Worm (Caenorhabditis elegans): ENCODE data around the gene adr-2.

adr-2 gene

ce11 chrIII:7216924-7217521, 15.7 kb downstream of the adr-2 start:
- peak; percentile 82 for TF ChIP-seq nhr-11 (tag; optimal IDR thresholded peaks at IDR 0.05)
- TF ChIP-seq duxl-1 (tag; optimal IDR thresholded peaks at IDR 0.05; ENCODE audit: poor library complexity), result no peak
- peak in 1 of 2 experiments; percentile 95 for TF ChIP-seq daf-16 (GFP tag; optimal IDR thresholded peaks at IDR 0.05)
- no peak for TF ChIP-seq daf-16 (tag; optimal IDR thresholded peaks at IDR 0.05)
- peak; percentile 84 for TF ChIP-seq aha-1 (tag)
- peak; percentile 68 for TF ChIP-seq hlh-30 (tag; optimal IDR thresholded peaks at IDR 0.05; ENCODE audit: insufficient read depth)
- TF ChIP-seq ceh-20 (GFP tag; IDR thresholded peaks at IDR 0.05), result 0 out of 2 replicates have a peak, but pooled peaks have one; percentile 48
- TF ChIP-seq unc-62 (GFP tag; optimal IDR thresholded peaks at IDR 0.05 in 1 of 2), result peak in 1 of 2 experiments; percentile 68
- TF ChIP-seq unc-62 (tag; optimal IDR thresholded peaks at IDR 0.05), result no peak
- TF ChIP-seq lsy-2 (tag; optimal IDR thresholded peaks at IDR 0.05), result peak in 1 of 2 experiments; percentile 18
- no peak for TF ChIP-seq nhr-102 (tag; optimal IDR thresholded peaks at IDR 0.05)
- peak; percentile 68 for TF ChIP-seq hlh-11 (tag; optimal IDR thresholded peaks at IDR 0.05)
- TF ChIP-seq unc-130 (GFP tag; optimal IDR thresholded peaks at IDR 0.05), result no peak
- TF ChIP-seq mdl-1 (tag; optimal IDR thresholded peaks at IDR 0.05), result peak in 1 of 2 experiments; percentile 0
- TF ChIP-seq nhr-28 (tag; optimal IDR thresholded peaks at IDR 0.05), result peak; percentile 5

- TF ChIP-seq php-3 (GFP tag; IDR thresholded peaks at IDR 0.05) (no peak), ces-1 (GFP tag; optimal IDR thresholded peaks at IDR 0.05) (no peak)
Observed at ce11 chrIII:7216226-7216625, 16.5 kb downstream of the adr-2 start, which contains the start of gene R151.1. Gene R151.1 (plus strand): TSS chrIII:7216526.

- TF ChIP-seq unc-62 (GFP tag; optimal IDR thresholded peaks at IDR 0.05 in 1 of 2) (peak in 1 of 2 experiments; percentile 54), unc-62 (tag; optimal IDR thresholded peaks at IDR 0.05) (no peak), T26A8.4 (GFP tag; IDR thresholded peaks at IDR 0.05) (no peak)
Observed at ce11 chrIII:7215532-7215931, 17.1 kb downstream of the adr-2 start.

ce11 chrIII:7212028-7212427, 20.7 kb downstream of the adr-2 start:
- TF ChIP-seq dpl-1 (GFP tag; optimal IDR thresholded peaks at IDR 0.05) (no peak), nhr-77 (tag; optimal IDR thresholded peaks at IDR 0.05) (no peak), F44E2.7 (GFP tag; IDR thresholded peaks at IDR 0.05) (no peak), dmd-9 (GFP tag; IDR thresholded peaks at IDR 0.05) (no peak), hif-1 (tag; optimal IDR thresholded peaks at IDR 0.05) (no peak), pqm-1 (tag; optimal IDR thresholded peaks at IDR 0.05) (peak; percentile 55), vab-7 (GFP tag; IDR thresholded peaks at IDR 0.05) (no peak), dve-1 (tag; optimal IDR thresholded peaks at IDR 0.05; ENCODE audit: insufficient read depth) (no peak), nhr-76 (tag; optimal IDR thresholded peaks at IDR 0.05) (no peak), daf-16 (GFP tag; optimal IDR thresholded peaks at IDR 0.05) (no peak), daf-16 (tag; optimal IDR thresholded peaks at IDR 0.05) (peak; percentile 29), ceh-44 (GFP tag; IDR thresholded peaks at IDR 0.05) (no peak), ztf-11 (tag; optimal IDR thresholded peaks at IDR 0.05) (no peak), sdz-12 (GFP tag; optimal IDR thresholded peaks at IDR 0.05) (no peak), hlh-11 (tag; optimal IDR thresholded peaks at IDR 0.05) (peak; percentile 31), gei-8 (GFP tag; optimal IDR thresholded peaks at IDR 0.05) (no peak), ces-1 (GFP tag; optimal IDR thresholded peaks at IDR 0.05) (no peak), jun-1 (tag; optimal IDR thresholded peaks at IDR 0.05) (no peak), zip-2 (tag; optimal IDR thresholded peaks at IDR 0.05) (no peak), D1046.2 (GFP tag; IDR thresholded peaks at IDR 0.05) (no peak), F37D6.2 (tag; optimal IDR thresholded peaks at IDR 0.05) (no peak), madf-5 (GFP tag; IDR thresholded peaks at IDR 0.05) (no peak), nhr-28 (tag; optimal IDR thresholded peaks at IDR 0.05) (peak; percentile 36), nhr-111 (GFP tag; optimal IDR thresholded peaks at IDR 0.05) (no peak), daf-8 (GFP tag; IDR thresholded peaks at IDR 0.05) (no peak), Y75B8A.6 (GFP tag; IDR thresholded peaks at IDR 0.05) (no peak), nhr-237 (tag; optimal IDR thresholded peaks at IDR 0.05) (no peak), nhr-11 (tag; optimal IDR thresholded peaks at IDR 0.05) (no peak), unc-62 (GFP tag; optimal IDR thresholded peaks at IDR 0.05 in 1 of 2) (peak in 1 of 2 experiments; percentile 61), unc-62 (tag; optimal IDR thresholded peaks at IDR 0.05) (no peak), R02D3.7 (tag; optimal IDR thresholded peaks at IDR 0.05) (no peak), unc-39 (tag; optimal IDR thresholded peaks at IDR 0.05) (no peak), nhr-6 (tag; optimal IDR thresholded peaks at IDR 0.05) (no peak), dmd-6 (GFP tag; IDR thresholded peaks at IDR 0.05) (peak; percentile 28; the same call in 1 of the 2 replicates), T20F7.1 (GFP tag; optimal IDR thresholded peaks at IDR 0.05) (no peak)

All from whole organism, L4 larva.